Fruit fly (Drosophila melanogaster) whole organism, adult: ENCODE measurements around the gene CG1910.

Source experiments
- CG11617 ChIP-seq: fragments of 200-800 bp; sonication (Bioruptor generic); optimal IDR thresholded peaks from 2 replicates; lab custom pipeline; 2017; ENCODE audit warnings: mild to moderate bottlenecking, missing biosample characterization, missing genetic modification reagents, missing genetic modification characterization
- CG12768 ChIP-seq: fragments of 200-800 bp; sonication (Bioruptor generic); optimal IDR thresholded peaks from 2 replicates; lab custom pipeline; 2017; ENCODE audit warnings: missing biosample characterization, missing genetic modification characterization, mild to moderate bottlenecking, moderate library complexity, missing genetic modification reagents
- CG14711 ChIP-seq: fragments of 200-800 bp; sonication (Bioruptor generic); optimal IDR thresholded peaks from 2 replicates; lab custom pipeline; 2018; ENCODE audit warnings: missing biosample characterization, mild to moderate bottlenecking, missing genetic modification characterization, moderate library complexity
- CG7045 ChIP-seq: fragments of 200-800 bp; sonication (Bioruptor generic); optimal IDR thresholded peaks from 2 replicates; lab custom pipeline; 2017; ENCODE audit warnings: missing biosample characterization, mild to moderate bottlenecking, missing genetic modification characterization
- CG7101 ChIP-seq: fragments of 200-800 bp; sonication (Bioruptor generic); optimal IDR thresholded peaks from 2 replicates; lab custom pipeline; 2018; ENCODE audit warnings: missing biosample characterization, mild to moderate bottlenecking, missing genetic modification characterization, moderate library complexity
- Clk ChIP-seq: fragments of 200-800 bp; sonication (Bioruptor generic); optimal IDR thresholded peaks from 2 replicates; lab custom pipeline; 2017; ENCODE audit warnings: missing biosample characterization, missing genetic modification characterization
- Hr96 ChIP-seq: fragments of 200-800 bp; sonication (Bioruptor generic); optimal IDR thresholded peaks from 2 replicates; lab custom pipeline; 2016; ENCODE audit warnings: missing biosample characterization, missing genetic modification characterization
- bab1 ChIP-seq: fragments of 200-800 bp; sonication (Bioruptor generic); optimal IDR thresholded peaks from 3 replicates; lab custom pipeline; 2019; ENCODE audit warnings: missing biosample characterization, mild to moderate bottlenecking, missing genetic modification characterization, moderate library complexity
- kay ChIP-seq: fragments of 200-800 bp; sonication (Bioruptor generic); peaks from one replicate; lab custom pipeline; 2016; ENCODE audit warnings: missing biosample characterization, missing genetic modification characterization, borderline replicate concordance
- ovo ChIP-seq: fragments of 200-800 bp; sonication (Bioruptor generic); optimal IDR thresholded peaks from 2 replicates; lab custom pipeline; 2016; ENCODE audit warnings: missing biosample characterization, missing genetic modification characterization
- tj ChIP-seq: fragments of 200-800 bp; sonication (Bioruptor generic); optimal IDR thresholded peaks from 3 replicates; lab custom pipeline; 2017; ENCODE audit warnings: missing biosample characterization, mild to moderate bottlenecking, missing genetic modification characterization, moderate library complexity

- TF ChIP-seq CG14711 (peak; percentile 88), bab1 (GFP tag; lab: Kevin White, UChicago) (peak; percentile 79), CG7045 (no peak), ovo (GFP tag; lab: Kevin White, UChicago) (no peak), CG12768 (peak; percentile 36), Clk (GFP tag; lab: Kevin White, UChicago) (no peak), CG7101 (tag; lab: Kevin White, UChicago) (no peak), CG11617 (no peak), kay (peak; percentile 100), Hr96 (GFP tag; lab: Kevin White, UChicago) (no peak), tj (GFP tag; lab: Kevin White, UChicago) (no peak)
Observed at dm6 chr3R:31743279-31743678, 4.2 kb upstream of the CG1910 start, which contains the start of gene Tbca.
